Fruit fly (Drosophila melanogaster) whole organism, adult: Measurements from ENCODE around the gene CG7772.

Experiments used
- CG11617 ChIP-seq: fragments of 200-800 bp; sonication (Bioruptor generic); optimal IDR thresholded peaks from 2 replicates; lab custom pipeline; 2017; ENCODE audit warnings: mild to moderate bottlenecking, missing biosample characterization, missing genetic modification reagents, missing genetic modification characterization
- CG14711 ChIP-seq: fragments of 200-800 bp; sonication (Bioruptor generic); optimal IDR thresholded peaks from 2 replicates; lab custom pipeline; 2018; ENCODE audit warnings: missing biosample characterization, mild to moderate bottlenecking, missing genetic modification characterization, moderate library complexity
- CG33017 ChIP-seq: fragments of 200-800 bp; sonication (Bioruptor generic); optimal IDR thresholded peaks from 2 replicates; lab custom pipeline; 2018; ENCODE audit warnings: missing biosample characterization, mild to moderate bottlenecking, missing genetic modification characterization, moderate library complexity
- CG5204 ChIP-seq: fragments of 200-800 bp; sonication (Bioruptor generic); optimal IDR thresholded peaks from 2 replicates; lab custom pipeline; 2016; ENCODE audit warnings: missing biosample characterization, missing genetic modification characterization
- Mnt ChIP-seq: fragments of 200-800 bp; sonication (Bioruptor generic); optimal IDR thresholded peaks from 2 replicates; lab custom pipeline; 2016; ENCODE audit warnings: missing biosample characterization, mild to moderate bottlenecking, missing genetic modification characterization
- bab1 ChIP-seq: fragments of 200-800 bp; sonication (Bioruptor generic); optimal IDR thresholded peaks from 3 replicates; lab custom pipeline; 2019; ENCODE audit warnings: missing biosample characterization, mild to moderate bottlenecking, missing genetic modification characterization, moderate library complexity
- cic ChIP-seq: fragments of 200-800 bp; sonication (Bioruptor generic); optimal IDR thresholded peaks from 2 replicates; lab custom pipeline; 2017; ENCODE audit warnings: missing biosample characterization, mild to moderate bottlenecking, missing genetic modification characterization, moderate library complexity

dm6 chrX:17872310-17872709 is 34.8 kb downstream of the CG7772 start:
- TF ChIP-seq CG11617 (GFP tag; lab: Kevin White, UChicago) (no peak), CG5204 (GFP tag; lab: Kevin White, UChicago) (no peak), CG33017 (tag; lab: Kevin White, UChicago) (no peak), cic (GFP tag; lab: Kevin White, UChicago) (no peak), Mnt (no peak), bab1 (GFP tag; lab: Kevin White, UChicago) (no peak), CG14711 (tag; lab: Kevin White, UChicago) (no peak)
